Worm (Caenorhabditis elegans) whole organism, L2 larva: ENCODE results near the gene C27C12.3.

Experiments used
- C34F6.9 ChIP-seq: fragments of 150-350 bp; optimal IDR thresholded peaks from 2 replicates; lab custom pipeline; 2014; ENCODE audit warnings: missing biosample characterization, missing genetic modification characterization
- F13H6.1 ChIP-seq: sonication (generic microtip); optimal IDR thresholded peaks from 2 replicates; lab custom pipeline; 2016; ENCODE audit warnings: missing genetic modification characterization, missing compliant biosample characterization
- R02D3.7 ChIP-seq: fragments of 150-350 bp; optimal IDR thresholded peaks from 2 replicates; lab custom pipeline; 2014; ENCODE audit warnings: missing biosample characterization, missing genetic modification characterization
- ZK546.5 ChIP-seq: sonication (generic microtip); optimal IDR thresholded peaks from 2 replicates; lab custom pipeline; 2017; ENCODE audit warnings: missing biosample characterization, missing genetic modification characterization
- aly-2 ChIP-seq: fragments of 150-350 bp; optimal IDR thresholded peaks from 2 replicates; lab custom pipeline; 2014; ENCODE audit warnings: missing biosample characterization, missing genetic modification characterization
- ama-1 ChIP-seq: fragments of 150-350 bp; optimal IDR thresholded peaks from 2 replicates; lab custom pipeline; 2018; ENCODE audit warnings: inconsistent platforms
- blmp-1 ChIP-seq: sonication (generic microtip); optimal IDR thresholded peaks from 2 replicates; lab custom pipeline; 2017; ENCODE audit warnings: missing genetic modification characterization, mild to moderate bottlenecking, missing compliant biosample characterization, antibody characterized with exemption, moderate library complexity; ENCODE audit not compliant: insufficient read depth
- ceh-16 ChIP-seq: fragments of 150-350 bp; optimal IDR thresholded peaks from 2 replicates; lab custom pipeline; 2014; ENCODE audit warnings: missing biosample characterization, missing genetic modification characterization
- crh-2 ChIP-seq: sonication (generic microtip); optimal IDR thresholded peaks from 2 replicates; lab custom pipeline; 2017; ENCODE audit warnings: missing biosample characterization, missing genetic modification characterization
- dmd-4 ChIP-seq: sonication (generic microtip); optimal IDR thresholded peaks from 2 replicates; lab custom pipeline; 2017; ENCODE audit warnings: missing biosample characterization, missing genetic modification characterization
- egl-27 ChIP-seq: sonication (generic microtip); optimal IDR thresholded peaks from 3 replicates; lab custom pipeline; 2017; ENCODE audit warnings: missing biosample characterization, missing genetic modification reagents, missing genetic modification characterization
- elt-1 ChIP-seq: fragments of 150-350 bp; optimal IDR thresholded peaks from 2 replicates; lab custom pipeline; 2014; ENCODE audit warnings: missing biosample characterization, missing genetic modification characterization
- fos-1 ChIP-seq: fragments of 150-350 bp; optimal IDR thresholded peaks from 2 replicates; lab custom pipeline; 2014; ENCODE audit warnings: missing biosample characterization, missing genetic modification characterization
- lin-11 ChIP-seq: fragments of 150-350 bp; sonication (generic microtip); optimal IDR thresholded peaks from 2 replicates; lab custom pipeline; 2014; ENCODE audit warnings: missing biosample characterization, missing genetic modification characterization, inconsistent platforms, mixed read lengths
- lin-39 ChIP-seq: fragments of 150-350 bp; optimal IDR thresholded peaks from 2 replicates; lab custom pipeline; 2014; ENCODE audit warnings: missing biosample characterization, missing genetic modification reagents, missing genetic modification characterization
- lsy-2 ChIP-seq, 2 experiments: fragments of 150-350 bp in 1 of 2; sonication (generic microtip) in 1 of 2; optimal IDR thresholded peaks; 2 replicates each; lab custom pipeline; 2014 to 2017; ENCODE audit warnings: missing biosample characterization in 2 of 2, missing genetic modification characterization in 2 of 2
- nhr-11 ChIP-seq: fragments of 150-350 bp; optimal IDR thresholded peaks from 2 replicates; lab custom pipeline; 2014; ENCODE audit warnings: missing biosample characterization, missing genetic modification characterization
- nhr-12 ChIP-seq: fragments of 150-350 bp; optimal IDR thresholded peaks from 2 replicates; lab custom pipeline; 2014; ENCODE audit warnings: missing biosample characterization, missing genetic modification characterization
- nhr-129 ChIP-seq: fragments of 150-350 bp; optimal IDR thresholded peaks from 2 replicates; lab custom pipeline; 2014; ENCODE audit warnings: missing biosample characterization, missing genetic modification characterization
- nhr-21 ChIP-seq: fragments of 150-350 bp; optimal IDR thresholded peaks from 2 replicates; lab custom pipeline; 2014; ENCODE audit warnings: missing biosample characterization, missing genetic modification characterization
- nhr-23 ChIP-seq: fragments of 150-350 bp; optimal IDR thresholded peaks from 2 replicates; lab custom pipeline; 2014; ENCODE audit warnings: missing biosample characterization, missing genetic modification reagents, missing genetic modification characterization
- nhr-237 ChIP-seq: fragments of 150-350 bp; optimal IDR thresholded peaks from 2 replicates; lab custom pipeline; 2014; ENCODE audit warnings: missing biosample characterization, missing genetic modification characterization
- nhr-6 ChIP-seq: fragments of 150-350 bp; optimal IDR thresholded peaks from 2 replicates; lab custom pipeline; 2014; ENCODE audit warnings: missing biosample characterization, missing genetic modification characterization
- nhr-77 ChIP-seq: fragments of 150-350 bp; optimal IDR thresholded peaks from 2 replicates; lab custom pipeline; 2014; ENCODE audit warnings: missing biosample characterization, missing genetic modification characterization
- peb-1 ChIP-seq: fragments of 150-350 bp; optimal IDR thresholded peaks from 2 replicates; lab custom pipeline; 2014; ENCODE audit warnings: missing biosample characterization, missing genetic modification characterization
- sem-4 ChIP-seq: fragments of 150-350 bp; optimal IDR thresholded peaks from 2 replicates; lab custom pipeline; 2014; ENCODE audit warnings: missing biosample characterization, missing genetic modification reagents, missing genetic modification characterization
- sma-3 ChIP-seq: sonication (generic microtip); optimal IDR thresholded peaks from 2 replicates; lab custom pipeline; 2016; ENCODE audit warnings: missing genetic modification reagents, missing genetic modification characterization, missing compliant biosample characterization
- sma-9 ChIP-seq, 2 experiments: fragments of 150-350 bp in 1 of 2; sonication (generic microtip) in 1 of 2; optimal IDR thresholded peaks; 2 replicates each; lab custom pipeline; 2014 to 2016; ENCODE audit warnings: missing genetic modification characterization in 2 of 2, mild to moderate bottlenecking in 1 of 2, missing biosample characterization in 1 of 2, missing compliant biosample characterization in 1 of 2, missing genetic modification reagents in 1 of 2, moderate library complexity in 1 of 2
- snpc-4 ChIP-seq: fragments of 150-350 bp; optimal IDR thresholded peaks from 2 replicates; lab custom pipeline; 2014; ENCODE audit warnings: missing biosample characterization, missing genetic modification characterization
- unc-55 ChIP-seq: fragments of 150-350 bp; sonication (generic microtip); optimal IDR thresholded peaks from 3 replicates; lab custom pipeline; 2014; ENCODE audit warnings: missing biosample characterization, missing genetic modification reagents, missing genetic modification characterization
- zag-1 ChIP-seq: fragments of 150-350 bp; optimal IDR thresholded peaks from 2 replicates; lab custom pipeline; 2014; ENCODE audit warnings: missing biosample characterization, missing genetic modification characterization
- ztf-1 ChIP-seq: fragments of 200-800 bp; sonication (Bioruptor generic); conservative IDR thresholded peaks from 2 replicates; pipeline ENCODE4 v1.3.6; 2022; ENCODE audit warnings: missing genetic modification characterization, missing compliant biosample characterization
- ztf-4 ChIP-seq: fragments of 150-350 bp; optimal IDR thresholded peaks from 2 replicates; lab custom pipeline; 2014; ENCODE audit warnings: missing biosample characterization, missing genetic modification characterization

C27C12.3 gene

DNA sequence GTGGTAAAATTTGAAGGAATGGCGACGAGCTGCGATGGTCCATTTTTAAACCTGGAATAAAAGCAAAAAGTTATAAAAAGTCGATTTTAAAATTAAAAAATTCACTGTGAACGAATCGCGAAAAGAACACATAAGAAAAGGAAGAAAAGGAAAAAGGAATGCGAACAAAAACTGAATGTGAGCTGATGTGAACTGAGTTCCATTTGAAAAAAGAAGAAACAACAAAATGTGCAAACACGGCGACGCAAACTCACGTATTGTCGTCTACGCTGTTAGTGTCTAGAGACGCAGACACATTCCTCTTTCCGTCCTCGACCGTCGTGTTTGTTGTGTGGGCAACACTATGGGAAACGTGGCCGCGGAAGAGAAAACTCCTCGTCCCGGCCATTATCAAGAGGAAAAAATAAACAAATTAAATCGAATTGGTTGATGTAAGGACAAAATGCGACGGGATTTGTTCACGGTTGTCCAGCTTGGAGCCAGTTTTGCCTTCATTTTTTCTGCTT lies 11.9 kb downstream of the C27C12.3 start, which contains the start of the genes C27C12.1 and C27C12.4 (continued):
- TF ChIP-seq fos-1 (peak; percentile 74), dmd-4 (tag; lab: Kevin White, UChicago) (no peak), nhr-21 (tag; lab: Kevin White, UChicago) (peak; percentile 85), ZK546.5 (no peak), peb-1 (tag; lab: Kevin White, UChicago) (no peak), elt-1 (tag; lab: Kevin White, UChicago) (no peak), ama-1 (lab: Kevin White, UChicago) (no peak), aly-2 (tag; lab: Kevin White, UChicago) (no peak)
- TF ChIP-seq, all 48 proteins: peak for 28

DNA sequence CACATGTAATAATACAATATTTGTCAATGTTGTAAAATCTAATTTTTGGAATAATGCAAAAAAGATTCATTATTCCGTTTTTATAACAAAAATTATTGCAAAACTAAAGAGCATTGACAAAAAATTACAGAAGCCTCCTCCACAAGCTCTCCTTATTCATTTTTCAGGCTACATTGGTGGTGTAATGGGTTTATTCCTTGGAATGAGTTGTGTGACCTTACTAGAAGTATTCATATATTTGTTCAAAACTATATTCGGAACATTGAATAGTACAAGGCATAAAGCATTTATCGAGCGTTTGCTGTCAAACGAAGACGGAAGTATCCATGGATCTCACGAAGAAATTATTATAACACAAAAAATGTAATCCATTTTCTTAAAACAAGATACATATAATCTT lies 13.7 kb downstream of the C27C12.3 start:
- TF ChIP-seq C34F6.9 (tag; lab: Kevin White, UChicago) (no peak), R02D3.7 (tag; lab: Kevin White, UChicago) (no peak), ceh-16 (no peak), lsy-2 (tag; optimal IDR thresholded peaks at IDR 0.05; lab: Kevin White, UChicago) (no peak), zag-1 (tag; lab: Kevin White, UChicago) (no peak), ztf-4 (no peak), sem-4 (tag; lab: Kevin White, UChicago) (no peak), unc-55 (GFP tag; lab: Kevin White, UChicago) (no peak), ztf-1 (GFP tag; lab: Robert Waterston, UW) (no peak), nhr-23 (no peak), snpc-4 (tag; lab: Kevin White, UChicago) (no peak), nhr-21 (tag; lab: Kevin White, UChicago) (no peak), lin-11 (tag; lab: Kevin White, UChicago) (no peak), nhr-6 (tag; lab: Kevin White, UChicago) (no peak), lin-39 (tag; lab: Kevin White, UChicago) (no peak), elt-1 (tag; lab: Kevin White, UChicago) (no peak), peb-1 (tag; lab: Kevin White, UChicago) (no peak), nhr-12 (tag; lab: Kevin White, UChicago) (no peak)

DNA sequence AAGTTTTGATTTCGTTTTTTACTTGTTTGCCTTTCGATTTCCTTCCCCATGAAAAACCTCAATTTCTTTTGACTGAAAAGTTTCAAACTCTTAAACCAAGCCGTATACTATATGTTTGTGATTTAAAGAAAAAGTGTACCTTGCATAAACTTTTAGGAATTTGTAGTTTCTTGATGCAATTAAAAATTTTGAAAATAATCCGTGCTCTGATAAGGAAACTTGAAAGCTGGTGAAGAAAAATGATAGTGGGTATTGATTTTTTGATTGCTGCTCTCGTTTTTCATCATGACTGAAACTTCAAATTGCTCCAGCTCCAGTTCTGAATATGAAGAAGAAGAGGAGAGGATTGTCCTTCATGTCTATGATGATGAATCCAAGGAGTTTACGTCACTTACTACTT lies 16.6 kb downstream of the C27C12.3 start, which contains the start of gene acd-3:
acd-3 (plus strand) TSS at position 222 of the 400 bp plus-strand sequence.
- TF ChIP-seq sma-9 (GFP tag; optimal IDR thresholded peaks at IDR 0.05; lab: Kevin White, UChicago), result no peak
- TF ChIP-seq sma-9 (tag; optimal IDR thresholded peaks at IDR 0.05; lab: Kevin White, UChicago), result no peak
- no peak for TF ChIP-seq blmp-1 (tag; lab: Kevin White, UChicago)
- TF ChIP-seq ZK546.5, result no peak
- TF ChIP-seq nhr-23, result no peak
- peak; percentile 34 for TF ChIP-seq crh-2 (tag; lab: Kevin White, UChicago)
- TF ChIP-seq fos-1, result peak; percentile 50

ce11 chrX:14845637-14846036 lies 20.0 kb downstream of the C27C12.3 start, which contains the start of gene egrh-1:
Gene egrh-1, plus strand, starts transcription at chrX:14845937.
- TF ChIP-seq nhr-129 (tag; lab: Kevin White, UChicago) (no peak), nhr-21 (tag; lab: Kevin White, UChicago) (no peak), nhr-237 (tag; lab: Kevin White, UChicago) (no peak), fos-1 (no peak), dmd-4 (tag; lab: Kevin White, UChicago) (no peak), lin-39 (tag; lab: Kevin White, UChicago) (no peak), nhr-11 (tag; lab: Kevin White, UChicago) (no peak), sma-3 (GFP tag; lab: Kevin White, UChicago) (no peak), nhr-6 (tag; lab: Kevin White, UChicago) (no peak), nhr-12 (tag; lab: Kevin White, UChicago) (no peak), F13H6.1 (no peak), nhr-77 (tag; lab: Kevin White, UChicago) (no peak)

DNA sequence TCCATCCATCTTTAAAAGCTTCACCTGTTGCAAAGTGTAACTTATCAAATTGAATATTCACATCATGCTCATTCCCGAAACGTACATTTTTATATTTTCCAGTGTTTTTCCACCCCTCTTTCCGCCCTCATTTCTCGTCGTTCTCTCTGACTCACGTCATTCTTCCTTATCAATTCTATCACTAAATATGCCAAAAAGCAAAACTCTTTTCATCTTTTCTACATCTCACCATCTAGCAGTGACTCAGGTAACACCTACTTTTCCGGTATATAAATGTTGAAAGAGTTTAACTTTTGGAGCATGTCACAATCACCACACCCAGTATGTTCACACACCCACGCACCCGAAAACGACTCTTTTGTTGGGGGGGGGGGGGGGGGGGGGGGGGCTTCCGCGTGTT lies 21.2 kb downstream of the C27C12.3 start:
- TF ChIP-seq sma-9 (GFP tag; optimal IDR thresholded peaks at IDR 0.05; lab: Kevin White, UChicago) (peak; percentile 14), sma-9 (tag; optimal IDR thresholded peaks at IDR 0.05; lab: Kevin White, UChicago) (no peak), fos-1 (peak; percentile 81), nhr-129 (tag; lab: Kevin White, UChicago) (no peak), ztf-1 (GFP tag; lab: Robert Waterston, UW) (no peak), sem-4 (tag; lab: Kevin White, UChicago) (no peak), egl-27 (tag; lab: Kevin White, UChicago) (no peak), ceh-16 (no peak)
